Fruit fly (Drosophila melanogaster) whole organism, embryonic: ENCODE measurements around the gene RpS28a.

Experiments used
- Ada2b ChIP-seq: fragments of 200-800 bp; sonication (Bioruptor generic); IDR thresholded peaks from 2 replicates; pipeline ENCODE4 v1.3.6; 2022; ENCODE audit warnings: missing biosample characterization, missing genetic modification characterization
- B-H1 ChIP-seq: fragments of 200-800 bp; sonication (Bioruptor generic); IDR thresholded peaks from 3 replicates; pipeline ENCODE4 v1.3.6; 2022; ENCODE audit warnings: missing biosample characterization, missing genetic modification characterization
- CG10147 ChIP-seq: fragments of 200-800 bp; sonication (Bioruptor generic); optimal IDR thresholded peaks from 2 replicates; lab custom pipeline; 2019; ENCODE audit warnings: missing biosample characterization, mild to moderate bottlenecking, missing genetic modification characterization, moderate library complexity
- CG10267 ChIP-seq: fragments of 200-800 bp; sonication (Bioruptor generic); optimal IDR thresholded peaks from 2 replicates; lab custom pipeline; 2018; ENCODE audit warnings: missing biosample characterization, mild to moderate bottlenecking, missing genetic modification characterization, moderate library complexity
- CG10321 ChIP-seq: fragments of 200-800 bp; sonication (Bioruptor generic); IDR thresholded peaks from 2 replicates; pipeline ENCODE4 v1.3.6; 2022; ENCODE audit warnings: missing biosample characterization, missing genetic modification characterization
- CG12391 ChIP-seq: fragments of 200-800 bp; sonication (Bioruptor generic); optimal IDR thresholded peaks from 3 replicates; lab custom pipeline; 2018; ENCODE audit warnings: missing biosample characterization, mild to moderate bottlenecking, missing genetic modification characterization, moderate library complexity
- CG12942 ChIP-seq: fragments of 200-800 bp; sonication (Bioruptor generic); optimal IDR thresholded peaks from 3 replicates; lab custom pipeline; 2016; ENCODE audit warnings: missing biosample characterization, missing genetic modification characterization
- CG13296 ChIP-seq: fragments of 200-800 bp; sonication (Bioruptor generic); optimal IDR thresholded peaks from 3 replicates; lab custom pipeline; 2018; ENCODE audit warnings: missing biosample characterization, mild to moderate bottlenecking, missing genetic modification characterization
- CG14441 ChIP-seq: fragments of 200-800 bp; sonication (Bioruptor generic); IDR thresholded peaks from 2 replicates; pipeline ENCODE4 v1.3.6; 2022; ENCODE audit warnings: missing biosample characterization, missing genetic modification characterization
- CG15696 ChIP-seq: fragments of 200-800 bp; sonication (Bioruptor generic); optimal IDR thresholded peaks from 2 replicates; lab custom pipeline; 2019; ENCODE audit warnings: missing biosample characterization, mild to moderate bottlenecking, missing genetic modification characterization, moderate library complexity
- CG17568 ChIP-seq: fragments of 200-800 bp; sonication (Bioruptor generic); optimal IDR thresholded peaks from 2 replicates; lab custom pipeline; 2018; ENCODE audit warnings: missing biosample characterization, mild to moderate bottlenecking, missing genetic modification characterization, moderate library complexity
- CG18764 ChIP-seq: fragments of 200-800 bp; sonication (Bioruptor generic); optimal IDR thresholded peaks from 3 replicates; lab custom pipeline; 2016; ENCODE audit warnings: missing biosample characterization, missing genetic modification characterization
- CG2889 ChIP-seq: fragments of 200-800 bp; sonication (Bioruptor generic); IDR thresholded peaks from 3 replicates; pipeline ENCODE4 v1.3.6; 2022; ENCODE audit warnings: missing biosample characterization, missing genetic modification characterization
- CG3163 ChIP-seq: fragments of 200-800 bp; sonication (Bioruptor generic); optimal IDR thresholded peaks from 3 replicates; lab custom pipeline; 2016; ENCODE audit warnings: missing biosample characterization, missing genetic modification characterization
- CG4404 ChIP-seq: fragments of 200-800 bp; sonication (Bioruptor generic); IDR thresholded peaks from 2 replicates; pipeline ENCODE4 v1.3.6; 2022; ENCODE audit warnings: missing biosample characterization, missing genetic modification characterization
- CG7372 ChIP-seq: fragments of 200-800 bp; sonication (Bioruptor generic); IDR thresholded peaks from 2 replicates; pipeline ENCODE4 v1.3.6; 2022; ENCODE audit warnings: missing biosample characterization, missing genetic modification characterization
- CG7745 ChIP-seq: fragments of 200-800 bp; sonication (Bioruptor generic); optimal IDR thresholded peaks from 2 replicates; lab custom pipeline; 2018; ENCODE audit warnings: missing biosample characterization, mild to moderate bottlenecking, missing genetic modification characterization, moderate library complexity
- Dp ChIP-seq: fragments of 200-800 bp; sonication (Bioruptor generic); optimal IDR thresholded peaks from 2 replicates; lab custom pipeline; 2018; ENCODE audit warnings: missing biosample characterization, mild to moderate bottlenecking, missing genetic modification characterization, moderate library complexity
- ERR ChIP-seq: fragments of 200-800 bp; sonication (Bioruptor generic); optimal IDR thresholded peaks from 2 replicates; lab custom pipeline; 2016; ENCODE audit warnings: missing biosample characterization, missing genetic modification characterization
- GATAe ChIP-seq: fragments of 200-800 bp; sonication (Bioruptor generic); conservative IDR thresholded peaks from 2 replicates; pipeline ENCODE4 v1.3.6; 2022; ENCODE audit warnings: missing biosample characterization, missing genetic modification characterization
- H15 ChIP-seq: fragments of 200-800 bp; sonication (Bioruptor generic); IDR thresholded peaks from 3 replicates; pipeline ENCODE4 v1.3.6; 2022; ENCODE audit warnings: missing biosample characterization, missing genetic modification characterization
- MTF-1 ChIP-seq: fragments of 200-800 bp; sonication (Bioruptor generic); optimal IDR thresholded peaks from 2 replicates; lab custom pipeline; 2018; ENCODE audit warnings: missing biosample characterization, mild to moderate bottlenecking, missing genetic modification characterization, borderline replicate concordance
- Xrp1 ChIP-seq: fragments of 200-800 bp; sonication (Bioruptor generic); IDR thresholded peaks from 2 replicates; pipeline ENCODE4 v1.3.6; 2022; ENCODE audit warnings: missing biosample characterization, missing genetic modification characterization
- br ChIP-seq: fragments of >200 bp; optimal IDR thresholded peaks from 2 replicates; lab custom pipeline; 2017
- crol ChIP-seq: fragments of 200-800 bp; sonication (Bioruptor generic); IDR thresholded peaks from 2 replicates; pipeline ENCODE4 v1.3.6; 2022; ENCODE audit warnings: missing biosample characterization, missing genetic modification characterization
- cwo ChIP-seq: fragments of 200-800 bp; sonication (Bioruptor generic); optimal IDR thresholded peaks from 3 replicates; lab custom pipeline; 2017; ENCODE audit warnings: missing biosample characterization, missing genetic modification characterization, mild to moderate bottlenecking, moderate library complexity, missing genetic modification reagents
- dimm ChIP-seq: fragments of 200-800 bp; sonication (Bioruptor generic); IDR thresholded peaks from 2 replicates; pipeline ENCODE4 v1.3.6; 2022; ENCODE audit warnings: missing biosample characterization, missing genetic modification characterization
- fd3F ChIP-seq: fragments of 200-800 bp; sonication (Bioruptor generic); optimal IDR thresholded peaks from 2 replicates; lab custom pipeline; 2018; ENCODE audit warnings: missing biosample characterization, mild to moderate bottlenecking, missing genetic modification characterization, moderate library complexity
- fd96Cb ChIP-seq: fragments of 200-800 bp; sonication (Bioruptor generic); optimal IDR thresholded peaks from 2 replicates; lab custom pipeline; 2018; ENCODE audit warnings: missing biosample characterization, mild to moderate bottlenecking, missing genetic modification characterization, moderate library complexity
- gcm2 ChIP-seq: fragments of 200-800 bp; sonication (Bioruptor generic); optimal IDR thresholded peaks from 2 replicates; lab custom pipeline; 2016; ENCODE audit warnings: missing biosample characterization, missing genetic modification characterization
- gsb-n ChIP-seq: fragments of 200-800 bp; sonication (Bioruptor generic); optimal IDR thresholded peaks from 3 replicates; lab custom pipeline; 2018; ENCODE audit warnings: missing biosample characterization, mild to moderate bottlenecking, missing genetic modification characterization
- ham ChIP-seq: fragments of 200-800 bp; sonication (Bioruptor generic); IDR thresholded peaks from 2 replicates; pipeline ENCODE4 v1.3.6; 2022; ENCODE audit warnings: missing biosample characterization, missing genetic modification characterization
- hb ChIP-seq: fragments of 200-800 bp; sonication (Bioruptor generic); IDR thresholded peaks from 3 replicates; pipeline ENCODE4 v1.3.6; 2022; ENCODE audit warnings: missing biosample characterization, missing genetic modification characterization; ENCODE audit not compliant: partially characterized antibody
- jing ChIP-seq: fragments of 200-800 bp; sonication (Bioruptor generic); optimal IDR thresholded peaks from 2 replicates; lab custom pipeline; 2018; ENCODE audit warnings: missing biosample characterization, mild to moderate bottlenecking, missing genetic modification characterization
- kni ChIP-seq: fragments of 200-800 bp; sonication (Bioruptor generic); optimal IDR thresholded peaks from 3 replicates; lab custom pipeline; 2017; ENCODE audit warnings: mild to moderate bottlenecking, missing biosample characterization, missing genetic modification reagents, missing genetic modification characterization
- lmd ChIP-seq: fragments of 200-800 bp; sonication (Bioruptor generic); IDR thresholded peaks from 2 replicates; pipeline ENCODE4 v1.3.6; 2022; ENCODE audit warnings: missing biosample characterization, missing genetic modification characterization
- odd ChIP-seq: fragments of 200-800 bp; sonication (Bioruptor generic); optimal IDR thresholded peaks from 2 replicates; lab custom pipeline; 2017; ENCODE audit warnings: missing biosample characterization, mild to moderate bottlenecking, missing genetic modification characterization
- onecut ChIP-seq: fragments of 200-800 bp; sonication (Bioruptor generic); IDR thresholded peaks from 2 replicates; pipeline ENCODE4 v1.3.6; 2022; ENCODE audit warnings: missing biosample characterization, missing genetic modification characterization
- psq ChIP-seq: fragments of 200-800 bp; sonication (Bioruptor generic); optimal IDR thresholded peaks from 2 replicates; lab custom pipeline; 2017; ENCODE audit warnings: missing biosample characterization, missing genetic modification characterization
- repo ChIP-seq: fragments of 200-800 bp; sonication (Bioruptor generic); optimal IDR thresholded peaks from 2 replicates; lab custom pipeline; 2016; ENCODE audit warnings: missing biosample characterization, missing genetic modification characterization
- salm ChIP-seq: fragments of 200-800 bp; sonication (Bioruptor generic); optimal IDR thresholded peaks from 2 replicates; lab custom pipeline; 2018; ENCODE audit warnings: missing biosample characterization, mild to moderate bottlenecking, missing genetic modification characterization
- sc ChIP-seq, 3 experiments: fragments of >200 bp in 2 of 3; fragments of 200-800 bp in 1 of 3; sonication (Bioruptor generic) in 1 of 3; optimal IDR thresholded peaks; 2 replicates in 2 of 3; 3 replicates in 1 of 3; lab custom pipeline; 2017; ENCODE audit warnings: mild to moderate bottlenecking in 1 of 3, missing biosample characterization in 1 of 3, missing genetic modification characterization in 1 of 3, missing genetic modification reagents in 1 of 3
- sd ChIP-seq: fragments of 200-800 bp; sonication (Bioruptor generic); optimal IDR thresholded peaks from 3 replicates; lab custom pipeline; 2018; ENCODE audit warnings: missing biosample characterization, mild to moderate bottlenecking, missing genetic modification characterization, moderate library complexity
- sna ChIP-seq: fragments of 200-800 bp; sonication (Bioruptor generic); IDR thresholded peaks from 2 replicates; pipeline ENCODE4 v1.3.6; 2022; ENCODE audit warnings: missing biosample characterization, missing genetic modification characterization; ENCODE audit not compliant: partially characterized antibody
- stwl ChIP-seq: fragments of 200-800 bp; sonication (Bioruptor generic); optimal IDR thresholded peaks from 3 replicates; lab custom pipeline; 2018; ENCODE audit warnings: missing biosample characterization, mild to moderate bottlenecking, missing genetic modification characterization, moderate library complexity
- sug ChIP-seq: fragments of 200-800 bp; optimal IDR thresholded peaks from 2 replicates; lab custom pipeline; 2019; ENCODE audit warnings: missing biosample characterization, mild to moderate bottlenecking, missing genetic modification characterization, moderate library complexity
- unpg ChIP-seq: fragments of 200-800 bp; sonication (Bioruptor generic); optimal IDR thresholded peaks from 3 replicates; lab custom pipeline; 2018; ENCODE audit warnings: missing biosample characterization, mild to moderate bottlenecking, missing genetic modification characterization, moderate library complexity
- vfl ChIP-seq: fragments of 200-800 bp; sonication (Bioruptor generic); optimal IDR thresholded peaks from 2 replicates; lab custom pipeline; 2016; ENCODE audit warnings: missing biosample characterization, missing genetic modification characterization
- z ChIP-seq: fragments of 200-800 bp; sonication (Bioruptor generic); IDR thresholded peaks from 3 replicates; pipeline ENCODE4 v1.3.6; 2022; ENCODE audit warnings: missing biosample characterization, missing genetic modification characterization

RpS28a gene

dm6 chr3R:30056592-30057135, 34.2 kb upstream of the RpS28a start, which contains the start of the genes CG7950 and Rpp14a (continued):
- TF ChIP-seq CG4404 (GFP tag; lab: Robert Waterston, UW) (peak; percentile 72), onecut (GFP tag; lab: Robert Waterston, UW) (peak; percentile 36; the same call in 1 of the 2 replicates), MTF-1 (GFP tag; lab: Kevin White, UChicago) (no peak), CG14441 (GFP tag; lab: Robert Waterston, UW) (peak; percentile 88), hb (no peak), kni (peak; percentile 62), psq (peak; percentile 21), ham (no peak), cwo (peak; percentile 66), sug (tag; lab: Kevin White, UChicago) (peak; percentile 83), vfl (peak; percentile 81), gsb-n (tag; lab: Kevin White, UChicago) (peak; percentile 42), dimm (GFP tag; lab: Robert Waterston, UW) (peak; percentile 29; the same call in 1 of the 2 replicates), lmd (peak; percentile 76), sc (optimal IDR thresholded peaks at IDR 0.05; lab: Kevin White, UChicago) (no peak), sc (GFP tag; optimal IDR thresholded peaks at IDR 0.05; lab: Kevin White, UChicago) (peak; percentile 2), stwl (peak; percentile 26), odd (peak; percentile 54), CG3163 (GFP tag; lab: Kevin White, UChicago) (peak; percentile 59), fd96Cb (tag; lab: Kevin White, UChicago) (peak; percentile 51), CG10147 (GFP tag; lab: Kevin White, UChicago) (peak; percentile 68), unpg (GFP tag; lab: Kevin White, UChicago) (peak; percentile 84), B-H1 (GFP tag; lab: Robert Waterston, UW) (peak; percentile 64), jing (GFP tag; lab: Kevin White, UChicago) (no peak), CG10267 (tag; lab: Kevin White, UChicago) (peak; percentile 72), CG7745 (tag; lab: Kevin White, UChicago) (no peak), Xrp1 (peak; percentile 86), Ada2b (GFP tag; lab: Robert Waterston, UW) (peak; percentile 64), sna (GFP tag; lab: Robert Waterston, UW) (peak; percentile 37; the same call in 1 of the 2 replicates), ERR (peak; percentile 62), sd (tag; lab: Kevin White, UChicago) (peak; percentile 15), br (lab: Kevin White, UChicago) (no peak), CG15696 (tag; lab: Kevin White, UChicago) (peak; percentile 74), crol (GFP tag; lab: Robert Waterston, UW) (0 out of 2 replicates have a peak, but pooled peaks have one; percentile 20), CG12391 (tag; lab: Kevin White, UChicago) (peak; percentile 90), fd3F (peak; percentile 69), CG17568 (GFP tag; lab: Kevin White, UChicago) (no peak), CG7372 (GFP tag; lab: Robert Waterston, UW) (peak; percentile 70; the same call in 1 of the 2 replicates), GATAe (GFP tag; lab: Robert Waterston, UW) (no peak), repo (peak; percentile 54), CG13296 (GFP tag; lab: Kevin White, UChicago) (peak; percentile 62), H15 (GFP tag; lab: Robert Waterston, UW) (peak; percentile 70; the same call in 1 of the 3 replicates), CG12942 (GFP tag; lab: Kevin White, UChicago) (peak; percentile 79), gcm2 (GFP tag; lab: Kevin White, UChicago) (peak; percentile 19), Dp (GFP tag; lab: Kevin White, UChicago) (peak; percentile 28), z (GFP tag; lab: Robert Waterston, UW) (peak; percentile 21; the same call in 1 of the 3 replicates), salm (tag; lab: Kevin White, UChicago) (peak; percentile 34), CG2889 (GFP tag; lab: Robert Waterston, UW) (peak; percentile 77), CG10321 (0 out of 2 replicates have a peak, but pooled peaks have one; percentile 41), CG18764 (GFP tag; lab: Kevin White, UChicago) (peak; percentile 51)
